Worm (Caenorhabditis elegans) whole organism, mixed stage, embryonic: Measurements from ENCODE around the gene ttr-24.

Experiments
- blmp-1 ChIP-seq: fragments of 150-350 bp; optimal IDR thresholded peaks from 2 replicates; lab custom pipeline; 2014; ENCODE audit warnings: missing biosample characterization, missing genetic modification characterization
- ceh-39 ChIP-seq: fragments of 150-350 bp; optimal IDR thresholded peaks from 2 replicates; lab custom pipeline; 2014; ENCODE audit warnings: missing biosample characterization, missing genetic modification characterization
- lsy-2 ChIP-seq: fragments of 150-350 bp; optimal IDR thresholded peaks from 2 replicates; lab custom pipeline; 2014; ENCODE audit warnings: missing biosample characterization, missing genetic modification characterization
- nhr-237 ChIP-seq: fragments of 150-350 bp; optimal IDR thresholded peaks from 2 replicates; lab custom pipeline; 2014; ENCODE audit warnings: missing biosample characterization, missing genetic modification characterization
- pha-4 ChIP-seq: fragments of 150-350 bp; optimal IDR thresholded peaks from 2 replicates; lab custom pipeline; 2018; ENCODE audit warnings: missing biosample characterization, missing genetic modification reagents, missing genetic modification characterization
- snpc-4 ChIP-seq: fragments of 150-350 bp; optimal IDR thresholded peaks from 2 replicates; lab custom pipeline; 2014; ENCODE audit warnings: missing biosample characterization, missing genetic modification characterization
- zip-8 ChIP-seq: fragments of 150-350 bp; optimal IDR thresholded peaks from 2 replicates; lab custom pipeline; 2014; ENCODE audit warnings: missing biosample characterization, missing genetic modification characterization
- ztf-11 ChIP-seq: fragments of 150-350 bp; optimal IDR thresholded peaks from 2 replicates; lab custom pipeline; 2014; ENCODE audit warnings: missing biosample characterization, missing genetic modification characterization

ce11 chrV:18565621-18566020, 9.2 kb upstream of the ttr-24 start:
- TF ChIP-seq pha-4 (tag; lab: Kevin White, UChicago): no peak
- TF ChIP-seq nhr-237 (tag; lab: Kevin White, UChicago): no peak
- TF ChIP-seq zip-8 (tag; lab: Kevin White, UChicago): no peak
- no peak for TF ChIP-seq blmp-1
- TF ChIP-seq lsy-2: no peak
- TF ChIP-seq ceh-39 (tag; lab: Kevin White, UChicago): no peak
- no peak for TF ChIP-seq ztf-11 (tag; lab: Kevin White, UChicago)
- TF ChIP-seq snpc-4 (tag; lab: Kevin White, UChicago): no peak
